Fruit fly (Drosophila melanogaster) Kc167 (cell line): ENCODE data around the gene CG14100.

Experiments
- Myc ChIP-seq: fragments of >200 bp; optimal IDR thresholded peaks from 2 replicates; lab custom pipeline; 2017; ENCODE audit warnings: missing external identifiers
- Sin3A ChIP-seq: fragments of >200 bp; optimal IDR thresholded peaks from 2 replicates; lab custom pipeline; 2018; ENCODE audit warnings: missing external identifiers
- h ChIP-seq: fragments of >200 bp; optimal IDR thresholded peaks from 3 replicates; lab custom pipeline; 2018; ENCODE audit warnings: missing external identifiers
- insv ChIP-seq: fragments of >200 bp; optimal IDR thresholded peaks from 3 replicates; lab custom pipeline; 2018; ENCODE audit warnings: missing external identifiers
- psq ChIP-seq: fragments of >200 bp; optimal IDR thresholded peaks from 2 replicates; lab custom pipeline; 2017; ENCODE audit warnings: missing external identifiers
- ttk ChIP-seq: sonication (Bioruptor generic); optimal IDR thresholded peaks from 2 replicates; lab custom pipeline; 2017; ENCODE audit warnings: missing external identifiers

CG14100 gene

DNA sequence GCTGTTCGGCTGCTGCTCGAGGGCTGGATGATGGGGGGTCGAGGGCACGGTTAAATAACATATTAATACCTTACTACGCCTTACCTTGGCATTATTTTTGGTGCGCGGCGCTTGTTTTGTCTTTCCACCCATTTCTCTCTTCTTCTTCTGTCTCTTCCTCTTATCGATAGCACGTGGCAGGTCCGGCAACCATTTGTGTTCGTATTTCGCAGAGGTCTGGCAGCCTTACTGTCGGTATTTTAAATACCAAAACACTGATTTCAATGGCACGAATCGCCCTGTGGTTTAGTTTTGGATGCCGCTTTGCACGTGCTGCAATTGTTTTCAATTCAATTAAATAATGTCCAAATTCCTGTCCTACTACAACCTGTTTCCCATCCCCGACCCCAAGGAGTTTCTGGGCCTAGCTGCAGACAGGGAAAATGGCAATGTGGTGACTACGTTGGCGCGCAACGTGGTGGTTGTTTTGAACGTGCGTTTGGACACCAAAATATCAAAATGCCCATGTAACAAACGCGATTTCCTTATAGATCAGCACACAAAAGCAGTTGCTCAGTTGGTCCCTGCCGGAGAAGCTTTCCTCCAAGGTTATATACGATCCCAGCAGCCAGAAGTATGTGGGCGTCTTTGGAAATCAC, 38.1 kb downstream of the CG14100 start, which contains the start of the genes Ltn1 and CG9300:
Gene Ltn1, minus strand, starts transcription at position 155 of the 638 bp plus-strand sequence.
Gene CG9300, plus strand, starts transcription at position 285 of the 638 bp plus-strand sequence.
- TF ChIP-seq h: no peak
- TF ChIP-seq psq (lab: Kevin White, UChicago): no peak
- TF ChIP-seq ttk (lab: Kevin White, UChicago): no peak
- no peak for TF ChIP-seq insv (lab: Kevin White, UChicago)
- TF ChIP-seq Sin3A (lab: Kevin White, UChicago): no peak
- no peak for TF ChIP-seq Myc (lab: Kevin White, UChicago)

DNA sequence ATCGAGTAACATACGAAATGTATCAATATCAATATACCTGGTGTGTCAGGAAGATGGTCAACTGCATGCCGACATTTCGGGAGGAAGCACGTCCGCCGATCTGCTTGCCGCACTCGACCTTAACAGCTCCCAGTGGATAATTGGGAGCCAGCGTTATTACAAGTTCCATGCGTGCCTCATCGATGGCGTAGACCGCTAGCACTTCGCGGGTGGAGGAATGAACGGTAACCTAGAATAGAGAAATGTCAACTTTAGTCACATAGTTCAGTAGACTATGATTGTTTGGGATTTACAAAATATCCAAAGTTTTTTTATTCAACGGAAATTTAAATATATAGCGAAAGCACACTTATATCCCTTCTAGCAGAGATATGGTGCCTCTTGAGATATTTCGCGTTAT, 45.5 kb downstream of the CG14100 start, which contains the start of the genes CG46435 and Rcd7:
Gene CG46435, plus strand, starts transcription at position 301 of the 400 bp plus-strand sequence.
Gene Rcd7, plus strand, starts transcription at position 301 of the 400 bp plus-strand sequence.
- TF ChIP-seq insv (lab: Kevin White, UChicago) (no peak), ttk (lab: Kevin White, UChicago) (no peak), h (no peak)

DNA sequence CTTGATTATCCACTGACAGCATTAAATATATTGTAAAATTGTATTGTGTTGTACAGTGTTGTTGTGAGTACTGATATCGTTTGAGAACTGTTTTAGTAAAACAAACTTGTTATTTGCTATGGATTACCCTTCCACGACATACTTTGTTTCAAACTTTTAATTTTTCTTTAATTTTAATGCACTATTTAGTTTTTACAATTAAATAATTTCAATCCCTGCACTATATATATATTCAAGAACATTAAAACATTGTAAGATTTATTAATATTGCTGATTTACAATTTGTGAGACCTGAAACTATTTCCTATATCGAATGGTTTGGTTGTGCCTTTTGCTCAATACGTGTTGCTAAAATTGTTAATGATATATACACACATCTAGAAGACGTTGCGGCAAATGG, 46.2 kb downstream of the CG14100 start, which contains the start of the genes CG46434 and Dred:
Gene CG46434, minus strand, starts transcription at position 101 of the 400 bp plus-strand sequence.
Gene Dred, minus strand, starts transcription at position 101 of the 400 bp plus-strand sequence.
- TF ChIP-seq psq (lab: Kevin White, UChicago) (no peak), ttk (lab: Kevin White, UChicago) (no peak), h (no peak), Sin3A (lab: Kevin White, UChicago) (no peak), Myc (lab: Kevin White, UChicago) (no peak), insv (lab: Kevin White, UChicago) (no peak)
